Fruit fly (Drosophila melanogaster): ENCODE results near the gene Tsp86D.

Tsp86D gene

DNA sequence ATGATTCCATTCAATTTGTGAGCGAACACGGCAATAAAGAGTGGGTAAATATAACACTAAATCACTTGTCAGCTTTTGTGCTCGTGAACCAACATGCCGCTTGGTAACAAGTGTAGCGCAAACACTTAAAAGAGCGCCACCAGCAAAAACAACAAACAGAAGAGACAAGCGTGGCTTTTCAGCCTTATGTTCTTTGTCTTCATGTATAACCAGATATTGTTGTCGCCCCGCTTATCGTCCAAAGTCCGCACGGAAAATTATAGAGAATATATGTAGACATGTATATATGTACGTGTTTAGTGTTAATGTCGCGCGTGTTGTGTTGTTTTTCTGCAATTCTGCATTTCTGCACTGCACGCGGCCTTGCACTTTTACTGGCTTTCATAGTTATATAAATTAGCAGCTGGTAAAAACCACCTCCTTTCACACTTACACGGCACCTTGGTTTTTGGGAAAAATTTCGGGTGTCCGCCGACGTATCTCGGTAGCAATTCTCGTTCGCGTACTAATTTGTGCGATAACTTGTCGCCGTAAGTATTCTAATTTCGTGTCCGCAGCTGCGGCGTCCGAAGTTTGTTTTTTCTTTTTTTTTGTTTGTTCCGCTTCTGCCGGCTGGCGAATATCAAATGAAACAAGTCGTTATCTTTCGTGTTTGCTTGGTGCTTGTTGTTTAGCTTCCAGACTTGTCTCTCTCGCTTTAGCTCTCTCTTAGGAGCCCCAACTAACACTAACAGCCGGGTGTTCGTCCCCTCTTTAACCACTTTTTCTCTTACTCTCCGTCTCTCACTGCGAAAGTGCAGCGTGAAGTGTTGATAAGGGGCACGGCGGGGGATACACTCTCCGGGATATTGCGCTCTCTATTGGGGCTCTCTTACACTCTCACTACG lies 20.4 kb downstream of the Tsp86D start (continued):
- TF ChIP-seq CG1603 (tag; optimal IDR thresholded peaks at IDR 0.05) (peak; percentile 33), Dip3 (GFP tag; optimal IDR thresholded peaks at IDR 0.05) (no peak), CG11504 (tag; optimal IDR thresholded peaks at IDR 0.05) (peak; percentile 28), CG30020 (tag; optimal IDR thresholded peaks at IDR 0.05) (no peak), cwo (GFP tag; optimal IDR thresholded peaks at IDR 0.05) (peak; percentile 53), sd (tag; optimal IDR thresholded peaks at IDR 0.05) (no peak), rib (GFP tag; IDR thresholded peaks at IDR 0.05) (peak; percentile 26; the same call in 1 of the 2 replicates), zen2 (GFP tag; IDR thresholded peaks at IDR 0.05; ENCODE audit: partially characterized antibody) (peak; percentile 66), ind (GFP tag; optimal IDR thresholded peaks at IDR 0.05) (peak; percentile 41), Hr51 (GFP tag; optimal IDR thresholded peaks at IDR 0.05) (peak in 1 of 2 experiments; percentile 9), scrt (GFP tag; optimal IDR thresholded peaks at IDR 0.05) (peak; percentile 16), insv (GFP tag; optimal IDR thresholded peaks at IDR 0.05) (no peak), Taf1 (GFP tag; IDR thresholded peaks at IDR 0.05) (peak; percentile 47; the same call in 1 of the 2 replicates), Side (GFP tag; optimal IDR thresholded peaks at IDR 0.05) (peak; percentile 4), sna (GFP tag; IDR thresholded peaks at IDR 0.05; ENCODE audit: partially characterized antibody) (no peak; the same call in 1 of the 2 replicates), MESR4 (GFP tag; optimal IDR thresholded peaks at IDR 0.05) (no peak), Elba2 (GFP tag; optimal IDR thresholded peaks at IDR 0.05) (no peak), HmgZ (tag; optimal IDR thresholded peaks at IDR 0.05) (peak; percentile 25), CG34376 (GFP tag; optimal IDR thresholded peaks at IDR 0.05) (peak; percentile 54), Dip2 (GFP tag; IDR thresholded peaks at IDR 0.05) (no peak), Kr (GFP tag; optimal IDR thresholded peaks at IDR 0.05) (no peak), odd (GFP tag; optimal IDR thresholded peaks at IDR 0.05) (no peak), yki (optimal IDR thresholded peaks at IDR 0.05) (peak; percentile 83), NFAT (GFP tag; IDR thresholded peaks at IDR 0.05) (peak; percentile 78), CG2889 (GFP tag; IDR thresholded peaks at IDR 0.05) (no peak), D19B (GFP tag; optimal IDR thresholded peaks at IDR 0.05) (peak; percentile 44), Rfx (GFP tag; IDR thresholded peaks at IDR 0.05) (peak; percentile 80), Hr78 (GFP tag; optimal IDR thresholded peaks at IDR 0.05) (no peak), trem (tag; optimal IDR thresholded peaks at IDR 0.05) (no peak), Dbx (GFP tag; IDR thresholded peaks at IDR 0.05) (peak; percentile 59; the same call in 2 of the 3 replicates), Fer2 (tag; optimal IDR thresholded peaks at IDR 0.05) (peak; percentile 34), schlank (tag; optimal IDR thresholded peaks at IDR 0.05) (no peak), kni (GFP tag; optimal IDR thresholded peaks at IDR 0.05) (peak; percentile 23), ftz-f1 (GFP tag; optimal IDR thresholded peaks at IDR 0.05) (no peak), CG4360 (GFP tag; IDR thresholded peaks at IDR 0.05) (no peak), CG12769 (tag; optimal IDR thresholded peaks at IDR 0.05) (peak; percentile 89), caup (GFP tag; optimal IDR thresholded peaks at IDR 0.05; ENCODE audit: severe bottlenecking) (peak; percentile 30), nau (GFP tag; optimal IDR thresholded peaks at IDR 0.05) (no peak), CG17328 (GFP tag; IDR thresholded peaks at IDR 0.05) (0 out of 2 replicates have a peak, but pooled peaks have one; percentile 12), CG7786 (GFP tag; optimal IDR thresholded peaks at IDR 0.05) (no peak), Xbp1 (GFP tag; optimal IDR thresholded peaks at IDR 0.05) (peak; percentile 2), lab (GFP tag; optimal IDR thresholded peaks at IDR 0.05) (peak; percentile 55), D (optimal IDR thresholded peaks at IDR 0.05) (no peak), D (GFP tag; optimal IDR thresholded peaks at IDR 0.05) (no peak), CG10274 (GFP tag; optimal IDR thresholded peaks at IDR 0.05) (peak; percentile 98), CG5180 (GFP tag; optimal IDR thresholded peaks at IDR 0.05) (no peak), CG4424 (GFP tag; optimal IDR thresholded peaks at IDR 0.05) (peak; percentile 16), CG13296 (GFP tag; optimal IDR thresholded peaks at IDR 0.05) (peak; percentile 34)

Data from whole organism, embryonic.